Fruit fly (Drosophila melanogaster): Measurements from ENCODE around the gene CG33253.
A peak's percentile ranks its signal among the peaks of the same experiment; 100 is the strongest.

CG33253 gene

dm6 chrX:19146421-19146952, 36.7 kb upstream of the CG33253 start (continued):
- TF ChIP-seq CG13624 (GFP tag; optimal IDR thresholded peaks at IDR 0.05): peak; percentile 72
- peak; percentile 6 for TF ChIP-seq CG5180 (GFP tag; optimal IDR thresholded peaks at IDR 0.05)
- 0 out of 4 replicates have a peak, but pooled peaks have one; percentile 56 for TF ChIP-seq chinmo (GFP tag; IDR thresholded peaks at IDR 0.05; ENCODE audit: partially characterized antibody)
- TF ChIP-seq fd96Cb (tag; optimal IDR thresholded peaks at IDR 0.05): peak; percentile 22
- no peak for TF ChIP-seq TFAM (GFP tag; optimal IDR thresholded peaks at IDR 0.05)
- TF ChIP-seq scrt (GFP tag; optimal IDR thresholded peaks at IDR 0.05): no peak
- TF ChIP-seq CkIIα-i1 (GFP tag; IDR thresholded peaks at IDR 0.05): no peak

- TF ChIP-seq so (GFP tag; IDR thresholded peaks at IDR 0.05): no peak
- no peak for TF ChIP-seq toy (GFP tag; IDR thresholded peaks at IDR 0.05)
- TF ChIP-seq CG30403 (GFP tag; optimal IDR thresholded peaks at IDR 0.05): no peak
- peak; percentile 28 for TF ChIP-seq sd (tag; optimal IDR thresholded peaks at IDR 0.05)
- no peak for TF ChIP-seq en (GFP tag; optimal IDR thresholded peaks at IDR 0.05)
- TF ChIP-seq Fer3 (tag; optimal IDR thresholded peaks at IDR 0.05): no peak
- peak; percentile 29 for TF ChIP-seq mirr (GFP tag; optimal IDR thresholded peaks at IDR 0.05)
- TF ChIP-seq Dll (GFP tag; IDR thresholded peaks at IDR 0.05; ENCODE audit: partially characterized antibody): no peak
- no peak for TF ChIP-seq CG2120 (GFP tag; optimal IDR thresholded peaks at IDR 0.05)
- TF ChIP-seq pzg (GFP tag; optimal IDR thresholded peaks at IDR 0.05): no peak
- TF ChIP-seq Rfx (GFP tag; IDR thresholded peaks at IDR 0.05): no peak; the same call in 1 of the 2 replicates
- no peak for TF ChIP-seq Bteb2 (GFP tag; optimal IDR thresholded peaks at IDR 0.05)
- no peak for TF ChIP-seq CG33213 (GFP tag; optimal IDR thresholded peaks at IDR 0.05)
- no peak for TF ChIP-seq al (GFP tag; IDR thresholded peaks at IDR 0.05)
- no peak for TF ChIP-seq CG7271 (tag; optimal IDR thresholded peaks at IDR 0.05)
- no peak for TF ChIP-seq CG12155 (GFP tag; optimal IDR thresholded peaks at IDR 0.05)
- TF ChIP-seq exex (tag; optimal IDR thresholded peaks at IDR 0.05): peak; percentile 43
- TF ChIP-seq gcm2 (GFP tag; optimal IDR thresholded peaks at IDR 0.05): no peak
- TF ChIP-seq Bdp1 (GFP tag; optimal IDR thresholded peaks at IDR 0.05): no peak
- no peak for TF ChIP-seq Ravus (GFP tag; IDR thresholded peaks at IDR 0.05)
- peak; percentile 53; the same call in 1 of the 3 replicates for TF ChIP-seq sr (GFP tag; IDR thresholded peaks at IDR 0.05)
- TF ChIP-seq ATbp (GFP tag; optimal IDR thresholded peaks at IDR 0.05): no peak
- no peak for TF ChIP-seq Eip74EF (GFP tag; optimal IDR thresholded peaks at IDR 0.05)
- 0 out of 2 replicates have a peak, but pooled peaks have one; percentile 23 for TF ChIP-seq Drgx (GFP tag; IDR thresholded peaks at IDR 0.05)
- no peak for TF ChIP-seq CG14667 (GFP tag; IDR thresholded peaks at IDR 0.05)
- TF ChIP-seq CG6791 (GFP tag; IDR thresholded peaks at IDR 0.05; ENCODE audit: partially characterized antibody): no peak
- no peak for TF ChIP-seq CG18476 (GFP tag; optimal IDR thresholded peaks at IDR 0.05)
- TF ChIP-seq CG31224 (GFP tag; IDR thresholded peaks at IDR 0.05): peak; percentile 82
- 0 out of 3 replicates have a peak, but pooled peaks have one; percentile 37 for TF ChIP-seq z (GFP tag; IDR thresholded peaks at IDR 0.05)
- TF ChIP-seq eyg (GFP tag; optimal IDR thresholded peaks at IDR 0.05): no peak
- TF ChIP-seq CG33557 (GFP tag; optimal IDR thresholded peaks at IDR 0.05): no peak
- TF ChIP-seq Med (GFP tag): peak; percentile 7
- TF ChIP-seq CG10431 (GFP tag; optimal IDR thresholded peaks at IDR 0.05): no peak
- TF ChIP-seq Ssrp (tag; optimal IDR thresholded peaks at IDR 0.05): no peak
- TF ChIP-seq chinmo (GFP tag; IDR thresholded peaks at IDR 0.05; ENCODE audit: partially characterized antibody): 0 out of 4 replicates have a peak, but pooled peaks have one; percentile 38
- no peak for TF ChIP-seq CG11560 (tag; IDR thresholded peaks at IDR 0.05)
- peak; percentile 67 for TF ChIP-seq sqz (GFP tag; optimal IDR thresholded peaks at IDR 0.05)
- no peak for TF ChIP-seq Hr3 (GFP tag; optimal IDR thresholded peaks at IDR 0.05)
- TF ChIP-seq sens (GFP tag): peak; percentile 43
- TF ChIP-seq psq (GFP tag; optimal IDR thresholded peaks at IDR 0.05): no peak
- no peak for TF ChIP-seq org-1 (GFP tag; optimal IDR thresholded peaks at IDR 0.05)
- no peak for TF ChIP-seq CG4820 (GFP tag; optimal IDR thresholded peaks at IDR 0.05)
Measured at dm6 chrX:19147939-19148641, 35.1 kb upstream of the CG33253 start.

Measured in whole organism, embryonic.